Worm (Caenorhabditis elegans) whole organism, young adult: ENCODE results near the gene T01E8.8.

ENCODE experiments used
- B0019.2 ChIP-seq: fragments of 200-800 bp; sonication (Bioruptor generic); conservative IDR thresholded peaks from 2 replicates; pipeline ENCODE4 v1.3.6; 2022; ENCODE audit warnings: missing genetic modification reagents, missing genetic modification characterization, missing compliant biosample characterization
- B0336.3 ChIP-seq: fragments of 200-800 bp; sonication (Bioruptor generic); IDR thresholded peaks from 2 replicates; pipeline ENCODE4 v1.3.6; 2022; ENCODE audit warnings: missing genetic modification characterization, missing compliant biosample characterization
- F23B12.7 ChIP-seq: sonication (generic microtip); optimal IDR thresholded peaks from 2 replicates; lab custom pipeline; 2017; ENCODE audit warnings: missing genetic modification characterization, mild to moderate bottlenecking, missing compliant biosample characterization, antibody characterized with exemption, moderate library complexity; ENCODE audit not compliant: insufficient read depth
- T07F8.4 ChIP-seq: sonication (generic microtip); optimal IDR thresholded peaks from 2 replicates; lab custom pipeline; 2016; ENCODE audit warnings: mild to moderate bottlenecking, missing genetic modification characterization, moderate library complexity, missing compliant biosample characterization
- T26A5.8 ChIP-seq: sonication (generic microtip); optimal IDR thresholded peaks from 2 replicates; lab custom pipeline; 2016; ENCODE audit warnings: missing genetic modification characterization, missing compliant biosample characterization
- ZK185.1 ChIP-seq: sonication (generic microtip); optimal IDR thresholded peaks from 2 replicates; lab custom pipeline; 2016; ENCODE audit warnings: mild to moderate bottlenecking, missing genetic modification characterization, missing compliant biosample characterization; ENCODE audit not compliant: poor library complexity, severe bottlenecking
- akir-1 ChIP-seq: fragments of 200-800 bp; sonication (Bioruptor generic); optimal IDR thresholded peaks from 2 replicates; lab custom pipeline; 2018; ENCODE audit warnings: mild to moderate bottlenecking, missing genetic modification characterization, moderate library complexity, missing compliant biosample characterization
- attf-5 ChIP-seq: fragments of 200-800 bp; sonication (Bioruptor generic); optimal IDR thresholded peaks from 2 replicates; lab custom pipeline; 2018; ENCODE audit warnings: mild to moderate bottlenecking, missing genetic modification characterization, missing compliant biosample characterization
- bed-1 ChIP-seq: fragments of 200-800 bp; sonication (Bioruptor generic); IDR thresholded peaks from 2 replicates; pipeline ENCODE4 v1.3.6; 2022; ENCODE audit warnings: missing genetic modification reagents, missing genetic modification characterization, missing compliant biosample characterization
- cebp-1 ChIP-seq, 2 experiments: fragments of 200-800 bp in 1 of 2; sonication (Bioruptor generic) in 1 of 2; sonication (generic microtip) in 1 of 2; IDR thresholded peaks in 1 of 2; optimal IDR thresholded peaks in 1 of 2; 2 replicates each; pipeline versions ENCODE4 v1.3.6 to Lab custom; 2017 to 2022; ENCODE audit warnings: missing compliant biosample characterization in 2 of 2, missing genetic modification characterization in 2 of 2, mild to moderate bottlenecking in 1 of 2, missing genetic modification reagents in 1 of 2, moderate library complexity in 1 of 2
- ceh-100 ChIP-seq: fragments of 200-800 bp; sonication (Bioruptor generic); IDR thresholded peaks from 2 replicates; pipeline ENCODE4 v1.3.6; 2022; ENCODE audit warnings: missing genetic modification reagents, missing genetic modification characterization, missing compliant biosample characterization
- ceh-27 ChIP-seq: fragments of 200-800 bp; sonication (Bioruptor generic); optimal IDR thresholded peaks from 2 replicates; lab custom pipeline; 2018; ENCODE audit warnings: mild to moderate bottlenecking, missing genetic modification characterization, moderate library complexity, missing compliant biosample characterization
- ceh-40 ChIP-seq: fragments of 200-800 bp; sonication (Bioruptor generic); IDR thresholded peaks from 2 replicates; pipeline ENCODE4 v1.3.6; 2022; ENCODE audit warnings: missing genetic modification characterization, missing compliant biosample characterization
- ceh-79 ChIP-seq: sonication (generic microtip); optimal IDR thresholded peaks from 2 replicates; lab custom pipeline; 2017; ENCODE audit warnings: mild to moderate bottlenecking, missing genetic modification characterization, missing compliant biosample characterization
- chd-7 ChIP-seq: sonication (generic microtip); optimal IDR thresholded peaks from 2 replicates; lab custom pipeline; 2016; ENCODE audit warnings: mild to moderate bottlenecking, missing genetic modification characterization, moderate library complexity, missing compliant biosample characterization
- die-1 ChIP-seq: sonication (generic microtip); optimal IDR thresholded peaks from 2 replicates; lab custom pipeline; 2016; ENCODE audit warnings: missing genotype, mild to moderate bottlenecking, missing genetic modification characterization, missing compliant biosample characterization
- dox-1 ChIP-seq: fragments of 200-800 bp; sonication (Bioruptor generic); IDR thresholded peaks from 2 replicates; pipeline ENCODE4 v1.3.6; 2022; ENCODE audit warnings: missing genetic modification reagents, missing genetic modification characterization, missing compliant biosample characterization
- dpl-1 ChIP-seq: fragments of 150-350 bp; optimal IDR thresholded peaks from 2 replicates; lab custom pipeline; 2014; ENCODE audit warnings: missing biosample characterization, missing genetic modification reagents, missing genetic modification characterization
- fkh-3 ChIP-seq: sonication (generic microtip); optimal IDR thresholded peaks from 2 replicates; lab custom pipeline; 2016; ENCODE audit warnings: mild to moderate bottlenecking, missing genetic modification characterization, missing compliant biosample characterization
- him-1 ChIP-seq: sonication (generic microtip); optimal IDR thresholded peaks from 2 replicates; lab custom pipeline; 2016; ENCODE audit warnings: missing genotype, missing genetic modification reagents, missing genetic modification characterization, missing compliant biosample characterization
- hmg-1.2 ChIP-seq: fragments of 200-800 bp; sonication (Bioruptor generic); IDR thresholded peaks from 2 replicates; pipeline ENCODE4 v1.3.6; 2022; ENCODE audit warnings: missing genetic modification reagents, missing genetic modification characterization, missing compliant biosample characterization
- hrde-1 ChIP-seq: sonication (generic microtip); optimal IDR thresholded peaks from 2 replicates; lab custom pipeline; 2016; ENCODE audit warnings: missing genetic modification characterization, mild to moderate bottlenecking, missing compliant biosample characterization, moderate library complexity, missing genotype, missing genetic modification reagents, borderline replicate concordance
- madf-3 ChIP-seq: fragments of 200-800 bp; sonication (Bioruptor generic); IDR thresholded peaks from 2 replicates; pipeline ENCODE4 v1.3.6; 2022; ENCODE audit warnings: missing genetic modification reagents, missing genetic modification characterization, missing compliant biosample characterization
- nhr-27 ChIP-seq: fragments of 200-800 bp; sonication (Bioruptor generic); optimal IDR thresholded peaks from 2 replicates; lab custom pipeline; 2018; ENCODE audit warnings: mild to moderate bottlenecking, missing genetic modification characterization, moderate library complexity, missing compliant biosample characterization
- nhr-80 ChIP-seq: sonication (generic microtip); optimal IDR thresholded peaks from 2 replicates; lab custom pipeline; 2016; ENCODE audit warnings: missing genetic modification characterization, missing compliant biosample characterization
- repo-1 ChIP-seq: sonication (generic microtip); optimal IDR thresholded peaks from 2 replicates; lab custom pipeline; 2017; ENCODE audit warnings: mild to moderate bottlenecking, missing genetic modification characterization, missing compliant biosample characterization
- snpc-3.4 ChIP-seq: sonication (generic microtip); optimal IDR thresholded peaks from 2 replicates; lab custom pipeline; 2017; ENCODE audit warnings: missing genetic modification characterization, mild to moderate bottlenecking, missing compliant biosample characterization, antibody characterized with exemption, moderate library complexity, missing genotype, missing genetic modification reagents
- snpc-4 ChIP-seq, 5 experiments: fragments of 150-350 bp in 1 of 5; sonication (generic microtip) in 4 of 5; optimal IDR thresholded peaks; 2 replicates each; lab custom pipeline; 2014 to 2018; ENCODE audit warnings: missing genetic modification characterization in 5 of 5, missing biosample characterization in 3 of 5, antibody characterized with exemption in 2 of 5, mild to moderate bottlenecking in 2 of 5, missing compliant biosample characterization in 2 of 5, missing genotype in 2 of 5, moderate library complexity in 2 of 5, missing genetic modification reagents in 1 of 5
- sptf-2 ChIP-seq: fragments of 200-800 bp; sonication (Bioruptor generic); optimal IDR thresholded peaks from 2 replicates; lab custom pipeline; 2018; ENCODE audit warnings: mild to moderate bottlenecking, missing genetic modification characterization, missing compliant biosample characterization
- unc-130 ChIP-seq: sonication (generic microtip); optimal IDR thresholded peaks from 2 replicates; lab custom pipeline; 2016; ENCODE audit warnings: missing genetic modification reagents, missing genetic modification characterization, missing compliant biosample characterization
- xnd-1 ChIP-seq: sonication (generic microtip); optimal IDR thresholded peaks from 2 replicates; lab custom pipeline; 2016; ENCODE audit warnings: missing genotype, missing genetic modification reagents, missing genetic modification characterization, missing compliant biosample characterization
- zfh-2 ChIP-seq: fragments of 200-800 bp; sonication (Bioruptor generic); conservative IDR thresholded peaks from 2 replicates; pipeline ENCODE4 v1.3.6; 2022; ENCODE audit warnings: missing genetic modification reagents, missing genetic modification characterization, missing compliant biosample characterization
- ztf-18 ChIP-seq: sonication (generic microtip); optimal IDR thresholded peaks from 2 replicates; lab custom pipeline; 2016; ENCODE audit warnings: missing genotype, mild to moderate bottlenecking, missing genetic modification characterization, missing compliant biosample characterization
- ztf-28 ChIP-seq: fragments of 200-800 bp; sonication (Bioruptor generic); IDR thresholded peaks from 2 replicates; pipeline ENCODE4 v1.3.6; 2022; ENCODE audit warnings: missing genetic modification reagents, missing genetic modification characterization, missing compliant biosample characterization

Gene T01E8.8

ce11 chrII:10198486-10198885 is 32.6 kb upstream of the T01E8.8 start:
- no peak for TF ChIP-seq die-1 (tag; lab: Kevin White, UChicago)
- TF ChIP-seq B0336.3 (GFP tag; lab: Robert Waterston, UW), result peak; percentile 38; the same call in 1 of the 2 replicates

- TF ChIP-seq zfh-2 (GFP tag; lab: Robert Waterston, UW) (no peak), madf-3 (GFP tag; lab: Robert Waterston, UW) (0 out of 2 replicates have a peak, but pooled peaks have one; percentile 33), fkh-3 (tag; lab: Kevin White, UChicago) (no peak), snpc-3.4 (tag; lab: Kevin White, UChicago) (no peak)
Measured at ce11 chrII:10199906-10200305, 31.2 kb upstream of the T01E8.8 start, which contains the start of gene R05H5.4. TSS of gene R05H5.4 (minus strand) at chrII:10200006.

ce11 chrII:10200759-10201158 is 30.3 kb upstream of the T01E8.8 start, which contains the start of gene arv-1:
TSS of gene arv-1 (minus strand) at chrII:10200823.
- TF ChIP-seq chd-7 (tag; lab: Kevin White, UChicago) (no peak), akir-1 (GFP tag; lab: Kevin White, UChicago) (no peak), snpc-4 (GFP tag; optimal IDR thresholded peaks at IDR 0.05; lab: Kevin White, UChicago) (no peak), snpc-4 (tag; optimal IDR thresholded peaks at IDR 0.05; lab: Kevin White, UChicago) (peak in 1 of 4 experiments; percentile 6), unc-130 (GFP tag; lab: Kevin White, UChicago) (peak; percentile 1), ZK185.1 (tag; lab: Kevin White, UChicago) (peak; percentile 51), F23B12.7 (peak; percentile 9), B0019.2 (GFP tag; lab: Robert Waterston, UW) (peak; percentile 63; the same call in 1 of the 2 replicates), ztf-18 (tag; lab: Kevin White, UChicago) (peak; percentile 17), dox-1 (peak; percentile 61; the same call in 1 of the 2 replicates), T07F8.4 (tag; lab: Kevin White, UChicago) (no peak), ceh-100 (peak; percentile 11; the same call in 1 of the 2 replicates), T26A5.8 (tag; lab: Kevin White, UChicago) (no peak), hmg-1.2 (GFP tag; lab: Robert Waterston, UW) (peak; percentile 52; the same call in 1 of the 2 replicates), nhr-80 (tag; lab: Kevin White, UChicago) (peak; percentile 12), him-1 (tag; lab: Kevin White, UChicago) (peak; percentile 11), sptf-2 (GFP tag; lab: Kevin White, UChicago) (no peak), ztf-28 (GFP tag; lab: Robert Waterston, UW) (no peak), attf-5 (GFP tag; lab: Kevin White, UChicago) (peak; percentile 13), bed-1 (GFP tag; lab: Robert Waterston, UW) (no peak), ceh-27 (GFP tag; lab: Kevin White, UChicago) (peak; percentile 49), ceh-40 (GFP tag; lab: Robert Waterston, UW) (no peak)

DNA sequence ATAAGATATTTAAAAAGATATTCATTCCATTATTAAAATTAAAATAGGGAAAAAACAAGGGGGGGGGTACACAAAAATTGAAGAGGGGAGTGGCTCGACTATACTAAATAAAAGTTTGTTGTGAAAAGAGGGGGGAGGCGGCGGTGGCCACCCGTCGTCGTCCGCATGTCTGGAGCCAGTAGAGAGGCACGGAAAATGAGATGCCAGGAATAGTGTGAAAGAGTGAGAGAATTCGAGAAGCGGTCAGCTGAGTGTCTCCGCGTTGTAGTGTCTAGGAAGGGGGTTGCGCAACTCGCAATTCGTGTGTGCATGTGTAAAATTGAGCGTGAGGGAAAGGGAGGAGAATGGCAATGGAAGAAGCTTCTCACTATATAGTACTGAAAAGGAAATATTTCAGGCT is 28.8 kb upstream of the T01E8.8 start:
- TF ChIP-seq zfh-2 (GFP tag; lab: Robert Waterston, UW) (peak; percentile 55; the same call in 1 of the 2 replicates), hrde-1 (tag; lab: Kevin White, UChicago) (no peak), dpl-1 (GFP tag; lab: Kevin White, UChicago) (no peak), ceh-79 (tag; lab: Kevin White, UChicago) (no peak), repo-1 (tag; lab: Kevin White, UChicago) (no peak), xnd-1 (tag; lab: Kevin White, UChicago) (no peak), nhr-27 (tag; lab: Kevin White, UChicago) (no peak), cebp-1 (GFP tag; IDR thresholded peaks at IDR 0.05; lab: Robert Waterston, UW) (no peak), cebp-1 (tag; optimal IDR thresholded peaks at IDR 0.05; lab: Kevin White, UChicago) (peak; percentile 24)
